Fruit fly (Drosophila melanogaster) whole organism, adult: Measurements from ENCODE around the gene CG6015.

Experiments
- CG11617 ChIP-seq: fragments of 200-800 bp; sonication (Bioruptor generic); optimal IDR thresholded peaks from 2 replicates; lab custom pipeline; 2017; ENCODE audit warnings: mild to moderate bottlenecking, missing biosample characterization, missing genetic modification reagents, missing genetic modification characterization
- CG12768 ChIP-seq: fragments of 200-800 bp; sonication (Bioruptor generic); optimal IDR thresholded peaks from 2 replicates; lab custom pipeline; 2017; ENCODE audit warnings: missing biosample characterization, missing genetic modification characterization, mild to moderate bottlenecking, moderate library complexity, missing genetic modification reagents
- CG14711 ChIP-seq: fragments of 200-800 bp; sonication (Bioruptor generic); optimal IDR thresholded peaks from 2 replicates; lab custom pipeline; 2018; ENCODE audit warnings: missing biosample characterization, mild to moderate bottlenecking, missing genetic modification characterization, moderate library complexity
- CG1620 ChIP-seq: fragments of 200-800 bp; sonication (Bioruptor generic); optimal IDR thresholded peaks from 2 replicates; lab custom pipeline; 2016; ENCODE audit warnings: missing biosample characterization, missing genetic modification characterization
- CG33017 ChIP-seq: fragments of 200-800 bp; sonication (Bioruptor generic); optimal IDR thresholded peaks from 2 replicates; lab custom pipeline; 2018; ENCODE audit warnings: missing biosample characterization, mild to moderate bottlenecking, missing genetic modification characterization, moderate library complexity
- CG5204 ChIP-seq: fragments of 200-800 bp; sonication (Bioruptor generic); optimal IDR thresholded peaks from 2 replicates; lab custom pipeline; 2016; ENCODE audit warnings: missing biosample characterization, missing genetic modification characterization
- CG7045 ChIP-seq: fragments of 200-800 bp; sonication (Bioruptor generic); optimal IDR thresholded peaks from 2 replicates; lab custom pipeline; 2017; ENCODE audit warnings: missing biosample characterization, mild to moderate bottlenecking, missing genetic modification characterization
- CG7101 ChIP-seq: fragments of 200-800 bp; sonication (Bioruptor generic); optimal IDR thresholded peaks from 2 replicates; lab custom pipeline; 2018; ENCODE audit warnings: missing biosample characterization, mild to moderate bottlenecking, missing genetic modification characterization, moderate library complexity
- Clk ChIP-seq: fragments of 200-800 bp; sonication (Bioruptor generic); optimal IDR thresholded peaks from 2 replicates; lab custom pipeline; 2017; ENCODE audit warnings: missing biosample characterization, missing genetic modification characterization
- Crg-1 ChIP-seq: fragments of 200-800 bp; sonication (Bioruptor generic); optimal IDR thresholded peaks from 2 replicates; lab custom pipeline; 2016; ENCODE audit warnings: missing biosample characterization, missing genetic modification characterization
- Hr96 ChIP-seq: fragments of 200-800 bp; sonication (Bioruptor generic); optimal IDR thresholded peaks from 2 replicates; lab custom pipeline; 2016; ENCODE audit warnings: missing biosample characterization, missing genetic modification characterization
- Mnt ChIP-seq: fragments of 200-800 bp; sonication (Bioruptor generic); optimal IDR thresholded peaks from 2 replicates; lab custom pipeline; 2016; ENCODE audit warnings: missing biosample characterization, mild to moderate bottlenecking, missing genetic modification characterization
- bab1 ChIP-seq: fragments of 200-800 bp; sonication (Bioruptor generic); optimal IDR thresholded peaks from 3 replicates; lab custom pipeline; 2019; ENCODE audit warnings: missing biosample characterization, mild to moderate bottlenecking, missing genetic modification characterization, moderate library complexity
- cic ChIP-seq: fragments of 200-800 bp; sonication (Bioruptor generic); optimal IDR thresholded peaks from 2 replicates; lab custom pipeline; 2017; ENCODE audit warnings: missing biosample characterization, mild to moderate bottlenecking, missing genetic modification characterization, moderate library complexity
- cnc ChIP-seq, 2 experiments: fragments of >200 bp; optimal IDR thresholded peaks; 2 replicates each; lab custom pipeline; 2017
- kay ChIP-seq: fragments of 200-800 bp; sonication (Bioruptor generic); peaks from one replicate; lab custom pipeline; 2016; ENCODE audit warnings: missing biosample characterization, missing genetic modification characterization, borderline replicate concordance
- ovo ChIP-seq: fragments of 200-800 bp; sonication (Bioruptor generic); optimal IDR thresholded peaks from 2 replicates; lab custom pipeline; 2016; ENCODE audit warnings: missing biosample characterization, missing genetic modification characterization
- pad ChIP-seq: fragments of 200-800 bp; sonication (Bioruptor generic); optimal IDR thresholded peaks from 3 replicates; lab custom pipeline; 2017; ENCODE audit warnings: missing biosample characterization, missing genetic modification characterization, mild to moderate bottlenecking, moderate library complexity, missing genetic modification reagents
- tj ChIP-seq: fragments of 200-800 bp; sonication (Bioruptor generic); optimal IDR thresholded peaks from 3 replicates; lab custom pipeline; 2017; ENCODE audit warnings: missing biosample characterization, mild to moderate bottlenecking, missing genetic modification characterization, moderate library complexity
- toe ChIP-seq: fragments of 200-800 bp; sonication (Bioruptor generic); optimal IDR thresholded peaks from 2 replicates; lab custom pipeline; 2016; ENCODE audit warnings: missing biosample characterization, missing genetic modification characterization

Gene CG6015

DNA sequence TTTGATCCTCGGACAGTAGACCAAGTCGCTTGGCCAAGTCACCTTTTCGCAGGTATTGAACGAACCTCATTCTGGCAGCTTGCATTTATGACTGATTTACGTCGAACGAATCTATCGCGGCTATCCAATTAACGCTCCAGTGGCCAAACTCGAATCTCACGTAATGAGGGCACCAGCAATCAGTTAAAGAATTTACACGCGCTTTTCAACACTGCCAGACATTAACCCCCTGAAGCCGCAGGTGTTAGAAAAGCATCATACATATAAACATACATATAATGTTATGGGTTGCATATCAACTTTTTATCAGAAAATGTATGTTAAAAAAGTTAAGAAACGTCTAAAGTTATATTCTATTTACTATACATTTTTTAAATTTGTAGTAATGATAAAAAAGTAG is 8.8 kb downstream of the CG6015 start, which contains the start of gene CG6028:
Gene CG6028 (minus strand): TSS at position 187 of the 400 bp plus-strand sequence.
- TF ChIP-seq CG14711 (peak; percentile 12), toe (GFP tag; lab: Kevin White, UChicago) (peak; percentile 34), Hr96 (peak; percentile 50), CG12768 (GFP tag; lab: Kevin White, UChicago) (peak; percentile 64), Mnt (GFP tag; lab: Kevin White, UChicago) (peak; percentile 53), CG5204 (GFP tag; lab: Kevin White, UChicago) (no peak), CG1620 (GFP tag; lab: Kevin White, UChicago) (peak; percentile 47), Clk (no peak), bab1 (GFP tag; lab: Kevin White, UChicago) (peak; percentile 58), CG11617 (no peak), CG33017 (tag; lab: Kevin White, UChicago) (peak; percentile 47), cic (GFP tag; lab: Kevin White, UChicago) (peak; percentile 11), pad (peak; percentile 45), Crg-1 (GFP tag; lab: Kevin White, UChicago) (peak; percentile 27), ovo (GFP tag; lab: Kevin White, UChicago) (peak; percentile 9), CG7045 (GFP tag; lab: Kevin White, UChicago) (no peak), CG7101 (tag; lab: Kevin White, UChicago) (peak; percentile 38)

DNA sequence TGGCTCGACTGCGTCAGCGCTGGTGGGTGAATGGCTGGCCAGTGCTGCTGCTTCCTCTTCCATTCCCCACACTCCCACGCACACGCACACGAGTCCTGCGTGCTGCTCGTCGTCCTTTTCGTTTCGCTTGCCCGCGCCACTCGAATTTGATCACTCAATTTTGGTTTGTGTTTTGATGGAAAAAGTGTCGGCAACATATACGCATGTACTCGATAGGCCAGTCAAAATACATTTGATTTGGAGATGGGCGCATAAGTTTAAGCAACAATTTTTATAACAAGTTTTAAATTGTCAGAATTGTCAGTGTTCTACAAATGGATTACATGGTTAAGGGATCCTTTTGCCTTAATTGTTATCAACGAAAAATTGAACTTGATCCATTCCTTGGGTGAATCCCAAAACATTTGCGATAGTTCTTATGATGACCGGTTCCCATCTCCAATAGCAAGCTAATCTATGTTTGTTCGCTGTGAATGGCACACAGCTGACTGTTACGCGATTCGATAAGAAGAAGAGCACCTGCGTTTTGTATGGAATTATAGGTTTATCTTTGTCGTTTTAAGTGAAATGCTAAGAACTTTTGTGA is 11.0 kb downstream of the CG6015 start, which contains the start of the genes Mitofilin and mRpL35:
Gene Mitofilin (minus strand): TSS at position 295 of the 586 bp plus-strand sequence.
Gene mRpL35 (plus strand): TSS at position 487 of the 586 bp plus-strand sequence.
- peak; percentile 70 for TF ChIP-seq Hr96
- TF ChIP-seq CG14711, result no peak
- TF ChIP-seq Mnt (GFP tag; lab: Kevin White, UChicago), result peak; percentile 21
- TF ChIP-seq kay, result no peak
- TF ChIP-seq CG11617, result peak; percentile 70
- TF ChIP-seq CG33017 (tag; lab: Kevin White, UChicago), result peak; percentile 20
- TF ChIP-seq CG1620 (GFP tag; lab: Kevin White, UChicago), result peak; percentile 28
- TF ChIP-seq cic (GFP tag; lab: Kevin White, UChicago), result no peak
- no peak for TF ChIP-seq Clk
- TF ChIP-seq tj (GFP tag; lab: Kevin White, UChicago), result peak; percentile 13
- TF ChIP-seq ovo (GFP tag; lab: Kevin White, UChicago), result no peak
- no peak for TF ChIP-seq CG5204 (GFP tag; lab: Kevin White, UChicago)
- TF ChIP-seq bab1 (GFP tag; lab: Kevin White, UChicago), result no peak
- peak; percentile 48 for TF ChIP-seq pad
- TF ChIP-seq CG7045 (GFP tag; lab: Kevin White, UChicago), result peak; percentile 41
- no peak for TF ChIP-seq toe (GFP tag; lab: Kevin White, UChicago)
- TF ChIP-seq Crg-1 (GFP tag; lab: Kevin White, UChicago), result peak; percentile 9
- TF ChIP-seq cnc (optimal IDR thresholded peaks at IDR 0.05; lab: Kevin White, UChicago), result no peak
- TF ChIP-seq CG7101 (tag; lab: Kevin White, UChicago), result peak; percentile 29
- TF ChIP-seq CG12768 (GFP tag; lab: Kevin White, UChicago), result peak; percentile 28

DNA sequence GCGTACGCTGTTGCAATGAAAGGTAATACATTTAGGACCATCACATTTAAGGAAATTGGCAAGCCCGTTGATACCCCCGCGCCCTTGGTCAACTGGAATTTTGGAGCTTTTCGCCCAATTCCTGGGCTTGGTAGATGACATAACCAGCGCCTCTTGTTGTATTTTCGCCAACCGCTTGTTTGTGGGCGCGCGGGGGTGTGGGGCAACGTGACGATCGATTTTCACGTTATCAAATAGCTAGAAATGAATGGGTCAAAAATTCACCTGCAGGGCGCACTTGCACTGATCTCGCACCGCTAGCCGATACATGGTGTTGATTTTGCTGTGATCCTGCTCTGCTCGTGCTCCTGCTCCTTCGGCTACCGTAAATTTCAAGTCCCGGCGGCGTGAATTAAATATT is 11.5 kb downstream of the CG6015 start:
- TF ChIP-seq Mnt (GFP tag; lab: Kevin White, UChicago), result peak; percentile 14
- TF ChIP-seq CG1620 (GFP tag; lab: Kevin White, UChicago), result no peak
- peak; percentile 51 for TF ChIP-seq cic (GFP tag; lab: Kevin White, UChicago)
- peak; percentile 13 for TF ChIP-seq bab1 (GFP tag; lab: Kevin White, UChicago)

DNA sequence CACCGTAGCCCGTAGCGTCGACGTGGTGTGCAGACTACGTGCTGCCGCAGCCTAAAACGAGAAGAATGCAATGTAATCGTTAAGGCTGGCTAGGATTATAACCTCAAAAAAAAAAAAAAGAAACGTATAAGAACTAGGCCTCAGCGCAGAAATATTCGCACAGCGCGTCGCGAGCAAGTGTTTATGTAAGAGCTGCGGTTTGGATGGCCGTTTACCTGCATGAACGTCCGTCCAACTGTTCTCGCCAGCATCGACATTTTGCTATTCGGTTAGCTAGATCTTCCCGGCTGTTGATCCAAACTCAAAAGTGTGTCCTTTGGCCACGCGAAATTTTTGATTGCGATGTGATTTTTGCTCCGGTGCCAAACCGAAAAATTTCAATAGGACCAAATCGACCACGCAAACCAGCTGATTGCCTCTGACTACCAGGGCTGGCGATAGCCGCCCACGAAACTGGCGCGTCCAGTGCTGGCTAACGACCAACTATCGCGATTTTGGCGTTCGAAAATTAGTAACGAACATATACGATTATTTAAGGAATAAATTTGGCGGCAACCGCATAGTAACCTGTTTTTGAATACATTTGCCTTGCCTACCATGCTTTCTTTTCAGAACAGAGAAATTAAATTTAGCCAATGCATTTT is 15.2 kb downstream of the CG6015 start, which contains the start of gene Idh3b:
Gene Idh3b (minus strand): TSS at position 606 of the 644 bp plus-strand sequence.
- TF ChIP-seq CG7101 (tag; lab: Kevin White, UChicago) (peak; percentile 73), toe (GFP tag; lab: Kevin White, UChicago) (no peak), Crg-1 (GFP tag; lab: Kevin White, UChicago) (peak; percentile 82), CG11617 (peak; percentile 40), kay (no peak), CG7045 (GFP tag; lab: Kevin White, UChicago) (peak; percentile 57), CG12768 (GFP tag; lab: Kevin White, UChicago) (peak; percentile 79), Clk (peak; percentile 57), Mnt (GFP tag; lab: Kevin White, UChicago) (peak; percentile 85), CG33017 (tag; lab: Kevin White, UChicago) (peak; percentile 62), cic (GFP tag; lab: Kevin White, UChicago) (peak; percentile 40), bab1 (GFP tag; lab: Kevin White, UChicago) (peak; percentile 74), CG5204 (GFP tag; lab: Kevin White, UChicago) (no peak), cnc (optimal IDR thresholded peaks at IDR 0.05; lab: Kevin White, UChicago) (no peak), tj (GFP tag; lab: Kevin White, UChicago) (peak; percentile 29), CG1620 (GFP tag; lab: Kevin White, UChicago) (peak; percentile 82), Hr96 (peak; percentile 73), pad (peak; percentile 69), ovo (GFP tag; lab: Kevin White, UChicago) (no peak), CG14711 (no peak)

DNA sequence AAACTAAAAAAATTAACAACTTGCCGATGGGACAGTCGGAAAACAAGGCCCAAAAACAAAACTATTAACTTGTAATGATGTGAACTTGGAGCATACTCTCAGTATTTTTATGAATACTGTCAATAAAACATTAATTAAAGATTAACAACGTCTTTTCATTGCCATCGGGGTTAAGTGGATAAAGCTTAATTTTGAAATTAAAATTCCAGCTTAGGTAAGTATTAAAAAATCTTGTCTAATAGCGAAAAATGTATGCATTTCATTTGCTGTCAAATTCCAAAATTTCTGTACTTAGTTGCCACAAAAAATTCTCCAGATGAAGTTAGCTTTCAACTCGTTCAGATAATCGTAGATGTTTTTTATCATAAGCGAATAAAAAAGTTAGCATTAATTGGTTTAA is 19.7 kb downstream of the CG6015 start, which contains the start of gene Theg:
Gene Theg (plus strand): TSS at position 301 of the 400 bp plus-strand sequence.
- TF ChIP-seq pad (no peak), tj (GFP tag; lab: Kevin White, UChicago) (no peak)
